Fruit fly (Drosophila melanogaster) whole organism, embryonic: ENCODE results near the gene Rpt4.

Source experiments
- Ada2b ChIP-seq: fragments of 200-800 bp; sonication (Bioruptor generic); IDR thresholded peaks from 2 replicates; pipeline ENCODE4 v1.3.6; 2022; ENCODE audit warnings: missing biosample characterization, missing genetic modification characterization
- CG10565 ChIP-seq: fragments of 200-800 bp; sonication (Bioruptor generic); optimal IDR thresholded peaks from 3 replicates; lab custom pipeline; 2016; ENCODE audit warnings: missing biosample characterization, mild to moderate bottlenecking, missing genetic modification characterization
- CG11456 ChIP-seq: fragments of 200-800 bp; sonication (Bioruptor generic); IDR thresholded peaks from 3 replicates; pipeline ENCODE4 v1.3.6; 2022; ENCODE audit warnings: missing biosample characterization, missing genetic modification characterization
- CG12155 ChIP-seq: fragments of 200-800 bp; sonication (Bioruptor generic); optimal IDR thresholded peaks from 3 replicates; lab custom pipeline; 2016; ENCODE audit warnings: missing biosample characterization, missing genetic modification characterization
- CG13123 ChIP-seq: fragments of 200-800 bp; sonication (Bioruptor generic); optimal IDR thresholded peaks from 2 replicates; lab custom pipeline; 2016; ENCODE audit warnings: missing biosample characterization, missing genetic modification characterization
- CG15073 ChIP-seq: fragments of 200-800 bp; sonication (Bioruptor generic); optimal IDR thresholded peaks from 2 replicates; lab custom pipeline; 2016; ENCODE audit warnings: missing biosample characterization, missing genetic modification characterization
- CG16779 ChIP-seq: fragments of 200-800 bp; sonication (Bioruptor generic); IDR thresholded peaks from 2 replicates; pipeline ENCODE4 v1.3.6; 2022; ENCODE audit warnings: missing biosample characterization, missing genetic modification characterization
- CG17802 ChIP-seq: fragments of 200-800 bp; sonication (Bioruptor generic); optimal IDR thresholded peaks from 2 replicates; lab custom pipeline; 2018; ENCODE audit warnings: missing biosample characterization, mild to moderate bottlenecking, missing genetic modification characterization, moderate library complexity
- CG18476 ChIP-seq: fragments of 200-800 bp; sonication (Bioruptor generic); optimal IDR thresholded peaks from 2 replicates; lab custom pipeline; 2016; ENCODE audit warnings: missing biosample characterization, mild to moderate bottlenecking, missing genetic modification characterization
- CG34376 ChIP-seq: fragments of 200-800 bp; sonication (Bioruptor generic); optimal IDR thresholded peaks from 2 replicates; lab custom pipeline; 2018; ENCODE audit warnings: missing biosample characterization, mild to moderate bottlenecking, missing genetic modification characterization
- CG4617 ChIP-seq: fragments of 200-800 bp; sonication (Bioruptor generic); optimal IDR thresholded peaks from 3 replicates; lab custom pipeline; 2016; ENCODE audit warnings: missing biosample characterization, missing genetic modification characterization, borderline replicate concordance
- CG7786 ChIP-seq: fragments of 200-800 bp; sonication (Bioruptor generic); optimal IDR thresholded peaks from 2 replicates; lab custom pipeline; 2016; ENCODE audit warnings: missing biosample characterization, missing genetic modification characterization
- CG9215 ChIP-seq: fragments of 200-800 bp; sonication (Bioruptor generic); IDR thresholded peaks from 2 replicates; pipeline ENCODE4 v1.3.6; 2022; ENCODE audit warnings: missing biosample characterization, missing genetic modification characterization
- CG9437 ChIP-seq: fragments of 200-800 bp; sonication (Bioruptor generic); optimal IDR thresholded peaks from 2 replicates; lab custom pipeline; 2018; ENCODE audit warnings: missing biosample characterization, mild to moderate bottlenecking, missing genetic modification characterization
- CoRest ChIP-seq: fragments of 200-800 bp; sonication (Bioruptor generic); optimal IDR thresholded peaks from 3 replicates; lab custom pipeline; 2018; ENCODE audit warnings: missing biosample characterization, mild to moderate bottlenecking, missing genetic modification characterization, moderate library complexity
- D19B ChIP-seq: fragments of 200-800 bp; sonication (Bioruptor generic); optimal IDR thresholded peaks from 2 replicates; lab custom pipeline; 2017; ENCODE audit warnings: missing biosample characterization, mild to moderate bottlenecking, missing genetic modification characterization
- Dip2 ChIP-seq: fragments of 200-800 bp; sonication (Bioruptor generic); IDR thresholded peaks from 2 replicates; pipeline ENCODE4 v1.3.6; 2022; ENCODE audit warnings: missing biosample characterization, missing genetic modification characterization
- E2f2 ChIP-seq: fragments of 200-800 bp; sonication (Bioruptor generic); IDR thresholded peaks from 2 replicates; pipeline ENCODE4 v1.3.6; 2022; ENCODE audit warnings: missing biosample characterization, missing genetic modification characterization
- Ets97D ChIP-seq: fragments of 200-800 bp; sonication (Bioruptor generic); optimal IDR thresholded peaks from 3 replicates; lab custom pipeline; 2016; ENCODE audit warnings: missing biosample characterization, missing genetic modification characterization
- Fer1 ChIP-seq: fragments of 200-800 bp; sonication (Bioruptor generic); optimal IDR thresholded peaks from 2 replicates; lab custom pipeline; 2017; ENCODE audit warnings: missing biosample characterization, mild to moderate bottlenecking, missing genetic modification characterization
- MESR4 ChIP-seq: fragments of 200-800 bp; sonication (Bioruptor generic); optimal IDR thresholded peaks from 2 replicates; lab custom pipeline; 2018; ENCODE audit warnings: missing biosample characterization, mild to moderate bottlenecking, missing genetic modification characterization, moderate library complexity
- Mad ChIP-seq: fragments of 200-800 bp; sonication (Bioruptor generic); optimal IDR thresholded peaks from 2 replicates; lab custom pipeline; 2016; ENCODE audit warnings: missing biosample characterization, missing genetic modification characterization
- Neu2 ChIP-seq: fragments of 200-800 bp; sonication (Bioruptor generic); optimal IDR thresholded peaks from 3 replicates; lab custom pipeline; 2016; ENCODE audit warnings: missing biosample characterization, missing genetic modification characterization, borderline replicate concordance
- PHDP ChIP-seq: fragments of 200-800 bp; sonication (Bioruptor generic); optimal IDR thresholded peaks from 3 replicates; lab custom pipeline; 2018; ENCODE audit warnings: missing biosample characterization, mild to moderate bottlenecking, missing genetic modification characterization, moderate library complexity
- Sox102F ChIP-seq: fragments of 200-800 bp; sonication (Bioruptor generic); optimal IDR thresholded peaks from 2 replicates; lab custom pipeline; 2018; ENCODE audit warnings: missing biosample characterization, mild to moderate bottlenecking, missing genetic modification characterization, moderate library complexity
- Ssrp ChIP-seq: fragments of 200-800 bp; sonication (Bioruptor generic); optimal IDR thresholded peaks from 2 replicates; lab custom pipeline; 2018; ENCODE audit warnings: missing biosample characterization, mild to moderate bottlenecking, missing genetic modification characterization, moderate library complexity
- al ChIP-seq: fragments of 200-800 bp; sonication (Bioruptor generic); IDR thresholded peaks from 2 replicates; pipeline ENCODE4 v1.3.6; 2022; ENCODE audit warnings: missing biosample characterization, missing genetic modification characterization
- bcd ChIP-seq: fragments of 200-800 bp; sonication (Bioruptor generic); optimal IDR thresholded peaks from 2 replicates; lab custom pipeline; 2017; ENCODE audit warnings: missing biosample characterization, mild to moderate bottlenecking, missing genetic modification characterization
- bigmax ChIP-seq: fragments of 200-800 bp; sonication (Bioruptor generic); optimal IDR thresholded peaks from 2 replicates; lab custom pipeline; 2018; ENCODE audit warnings: missing biosample characterization, mild to moderate bottlenecking, missing genetic modification characterization
- br ChIP-seq: fragments of >200 bp; optimal IDR thresholded peaks from 2 replicates; lab custom pipeline; 2017
- bsh ChIP-seq, 2 experiments: fragments of 200-800 bp; sonication (Bioruptor generic); optimal IDR thresholded peaks; 2 replicates each; lab custom pipeline; 2017 to 2018; ENCODE audit warnings: mild to moderate bottlenecking in 2 of 2, missing biosample characterization in 2 of 2, missing genetic modification characterization in 2 of 2, moderate library complexity in 1 of 2
- corto ChIP-seq: fragments of 200-800 bp; sonication (Bioruptor generic); optimal IDR thresholded peaks from 2 replicates; lab custom pipeline; 2016; ENCODE audit warnings: missing biosample characterization, mild to moderate bottlenecking, missing genetic modification characterization, moderate library complexity
- da ChIP-seq: fragments of 200-800 bp; sonication (Bioruptor generic); optimal IDR thresholded peaks from 2 replicates; lab custom pipeline; 2016; ENCODE audit warnings: missing biosample characterization, missing genetic modification characterization
- dati ChIP-seq: fragments of 200-800 bp; sonication (Bioruptor generic); IDR thresholded peaks from 2 replicates; pipeline ENCODE4 v1.3.6; 2022; ENCODE audit warnings: missing biosample characterization, missing genetic modification characterization
- dimm ChIP-seq: fragments of 200-800 bp; sonication (Bioruptor generic); IDR thresholded peaks from 2 replicates; pipeline ENCODE4 v1.3.6; 2022; ENCODE audit warnings: missing biosample characterization, missing genetic modification characterization
- disco-r ChIP-seq: fragments of 200-800 bp; sonication (Bioruptor generic); optimal IDR thresholded peaks from 2 replicates; lab custom pipeline; 2016; ENCODE audit warnings: missing biosample characterization, missing genetic modification characterization
- esg ChIP-seq: fragments of 200-800 bp; sonication (Bioruptor generic); conservative IDR thresholded peaks from 2 replicates; pipeline ENCODE4 v1.3.6; 2022; ENCODE audit warnings: missing biosample characterization, missing genetic modification characterization
- gce ChIP-seq: fragments of 200-800 bp; sonication (Bioruptor generic); IDR thresholded peaks from 3 replicates; pipeline ENCODE4 v1.3.6; 2022; ENCODE audit warnings: missing biosample characterization, missing genetic modification characterization
- lilli ChIP-seq: fragments of 200-800 bp; sonication (Bioruptor generic); optimal IDR thresholded peaks from 3 replicates; lab custom pipeline; 2016; ENCODE audit warnings: missing biosample characterization, missing genetic modification characterization
- lov ChIP-seq, 2 experiments: fragments of 200-800 bp in 1 of 2; fragments of >200 bp in 1 of 2; sonication (Bioruptor generic) in 1 of 2; IDR thresholded peaks in 1 of 2; optimal IDR thresholded peaks in 1 of 2; 2 replicates in 1 of 2; 3 replicates in 1 of 2; pipeline versions ENCODE4 v1.3.6 to Lab custom; 2017 to 2022; ENCODE audit warnings: missing biosample characterization in 1 of 2, missing genetic modification characterization in 1 of 2
- mam ChIP-seq: fragments of 200-800 bp; sonication (Bioruptor generic); optimal IDR thresholded peaks from 3 replicates; lab custom pipeline; 2016; ENCODE audit warnings: missing biosample characterization, missing genetic modification characterization
- pita ChIP-seq: fragments of 200-800 bp; sonication (Bioruptor generic); optimal IDR thresholded peaks from 2 replicates; lab custom pipeline; 2017; ENCODE audit warnings: missing biosample characterization, mild to moderate bottlenecking, missing genetic modification characterization
- row ChIP-seq: fragments of 200-800 bp; sonication (Bioruptor generic); IDR thresholded peaks from 3 replicates; pipeline ENCODE4 v1.3.6; 2022; ENCODE audit warnings: missing biosample characterization, missing genetic modification characterization
- salm ChIP-seq: fragments of 200-800 bp; sonication (Bioruptor generic); optimal IDR thresholded peaks from 2 replicates; lab custom pipeline; 2018; ENCODE audit warnings: missing biosample characterization, mild to moderate bottlenecking, missing genetic modification characterization
- shn ChIP-seq: fragments of 200-800 bp; sonication (Bioruptor generic); optimal IDR thresholded peaks from 3 replicates; lab custom pipeline; 2016; ENCODE audit warnings: missing biosample characterization, missing genetic modification characterization
- ssp ChIP-seq: fragments of 200-800 bp; sonication (Bioruptor generic); IDR thresholded peaks from 2 replicates; pipeline ENCODE4 v1.3.6; 2022; ENCODE audit warnings: missing biosample characterization, missing genetic modification characterization
- tgo ChIP-seq: fragments of 200-800 bp; sonication (Bioruptor generic); IDR thresholded peaks from 3 replicates; pipeline ENCODE4 v1.3.6; 2022; ENCODE audit warnings: missing biosample characterization, missing genetic modification characterization
- toy ChIP-seq: fragments of 200-800 bp; sonication (Bioruptor generic); IDR thresholded peaks from 2 replicates; pipeline ENCODE4 v1.3.6; 2022; ENCODE audit warnings: missing biosample characterization, missing genetic modification characterization
- tup ChIP-seq: fragments of 200-800 bp; sonication (Bioruptor generic); optimal IDR thresholded peaks from 2 replicates; lab custom pipeline; 2016; ENCODE audit warnings: missing biosample characterization, mild to moderate bottlenecking, missing genetic modification characterization, moderate library complexity
- wdn ChIP-seq: fragments of 200-800 bp; sonication (Bioruptor generic); IDR thresholded peaks from 2 replicates; pipeline ENCODE4 v1.3.6; 2022; ENCODE audit warnings: missing biosample characterization, missing genetic modification characterization

Gene Rpt4

dm6 chrX:6316858-6317474 is 25.9 kb upstream of the Rpt4 start (continued):
- TF ChIP-seq CG10565 (no peak), row (GFP tag; lab: Robert Waterston, UW) (peak; percentile 83), CG7786 (GFP tag; lab: Kevin White, UChicago) (peak; percentile 35), CG4617 (GFP tag; lab: Kevin White, UChicago) (no peak), CG16779 (GFP tag; lab: Robert Waterston, UW) (no peak), E2f2 (GFP tag; lab: Robert Waterston, UW) (peak; percentile 42; the same call in 1 of the 2 replicates), lilli (peak; percentile 57), bcd (peak; percentile 46), al (GFP tag; lab: Robert Waterston, UW) (peak; percentile 48; the same call in 1 of the 2 replicates), bsh (GFP tag; optimal IDR thresholded peaks at IDR 0.05; lab: Kevin White, UChicago) (peak in 1 of 2 experiments; percentile 49), salm (tag; lab: Kevin White, UChicago) (no peak), CG15073 (GFP tag; lab: Kevin White, UChicago) (no peak), gce (GFP tag; lab: Robert Waterston, UW) (0 out of 3 replicates have a peak, but pooled peaks have one; percentile 20), ssp (GFP tag; lab: Robert Waterston, UW) (peak; percentile 41; the same call in 1 of the 2 replicates), CG9437 (GFP tag; lab: Kevin White, UChicago) (peak; percentile 38), Sox102F (peak; percentile 50), pita (GFP tag; lab: Kevin White, UChicago) (no peak), Mad (GFP tag; lab: Kevin White, UChicago) (no peak), CG13123 (no peak), CG12155 (GFP tag; lab: Kevin White, UChicago) (no peak), MESR4 (GFP tag; lab: Kevin White, UChicago) (no peak), Neu2 (no peak), da (GFP tag; lab: Kevin White, UChicago) (no peak), br (no peak), wdn (GFP tag; lab: Robert Waterston, UW) (peak; percentile 66), mam (peak; percentile 31), CG17802 (no peak), esg (GFP tag; lab: Robert Waterston, UW) (peak; percentile 62), shn (GFP tag; lab: Kevin White, UChicago) (no peak), toy (GFP tag; lab: Robert Waterston, UW) (0 out of 2 replicates have a peak, but pooled peaks have one; percentile 16), PHDP (peak; percentile 67), Ssrp (no peak), tup (no peak), CG18476 (peak; percentile 35), CG11456 (GFP tag; lab: Robert Waterston, UW) (peak; percentile 56; the same call in 1 of the 3 replicates), disco-r (GFP tag; lab: Kevin White, UChicago) (peak; percentile 10), CG9215 (peak; percentile 51; the same call in 1 of the 2 replicates), corto (GFP tag; lab: Kevin White, UChicago) (no peak), lov (optimal IDR thresholded peaks at IDR 0.05; lab: Kevin White, UChicago) (no peak), lov (GFP tag; IDR thresholded peaks at IDR 0.05; lab: Robert Waterston, UW) (no peak), CG34376 (GFP tag; lab: Kevin White, UChicago) (peak; percentile 51), dati (GFP tag; lab: Robert Waterston, UW) (no peak), dimm (GFP tag; lab: Robert Waterston, UW) (0 out of 2 replicates have a peak, but pooled peaks have one; percentile 29), D19B (peak; percentile 52), Fer1 (GFP tag; lab: Kevin White, UChicago) (peak; percentile 89), Ada2b (GFP tag; lab: Robert Waterston, UW) (peak; percentile 75), CoRest (peak; percentile 65), bigmax (GFP tag; lab: Kevin White, UChicago) (no peak), Ets97D (GFP tag; lab: Kevin White, UChicago) (no peak), tgo (GFP tag; lab: Robert Waterston, UW) (peak; percentile 65), Dip2 (GFP tag; lab: Robert Waterston, UW) (no peak)
